Worm (Caenorhabditis elegans) whole organism, L3 larva: ENCODE results near the gene ins-39.

Source experiments
- aly-2 ChIP-seq: fragments of 150-350 bp; optimal IDR thresholded peaks from 2 replicates; lab custom pipeline; 2014; ENCODE audit warnings: missing biosample characterization, missing genetic modification characterization
- ceh-28 ChIP-seq: fragments of 150-350 bp; optimal IDR thresholded peaks from 2 replicates; lab custom pipeline; 2014; ENCODE audit warnings: missing biosample characterization, missing genetic modification reagents, missing genetic modification characterization
- egl-27 ChIP-seq: sonication (generic microtip); optimal IDR thresholded peaks from 4 replicates; lab custom pipeline; 2017; ENCODE audit warnings: missing biosample characterization, missing genetic modification reagents, missing genetic modification characterization
- elt-3 ChIP-seq, 3 experiments: fragments of 150-350 bp in 1 of 3; sonication (generic microtip) in 2 of 3; optimal IDR thresholded peaks; 2 replicates in 2 of 3; 4 replicates in 1 of 3; lab custom pipeline; 2014 to 2017; ENCODE audit warnings: missing biosample characterization in 3 of 3, missing genetic modification characterization in 3 of 3
- lsy-12 ChIP-seq: sonication (generic microtip); optimal IDR thresholded peaks from 2 replicates; lab custom pipeline; 2016; ENCODE audit warnings: mild to moderate bottlenecking, missing genetic modification characterization, missing compliant biosample characterization
- nhr-237 ChIP-seq: fragments of 150-350 bp; optimal IDR thresholded peaks from 2 replicates; lab custom pipeline; 2014; ENCODE audit warnings: missing biosample characterization, missing genetic modification characterization
- pqm-1 ChIP-seq: fragments of 150-350 bp; optimal IDR thresholded peaks from 2 replicates; lab custom pipeline; 2017; ENCODE audit warnings: missing biosample characterization, missing genetic modification characterization, inconsistent platforms
- skn-1 ChIP-seq: fragments of 150-350 bp; optimal IDR thresholded peaks from 2 replicates; lab custom pipeline; 2014; ENCODE audit warnings: missing biosample characterization, missing genetic modification characterization
- snpc-4 ChIP-seq: fragments of 150-350 bp; optimal IDR thresholded peaks from 2 replicates; lab custom pipeline; 2014; ENCODE audit warnings: missing biosample characterization, missing genetic modification characterization
- unc-39 ChIP-seq: sonication (generic microtip); optimal IDR thresholded peaks from 4 replicates; lab custom pipeline; 2017; ENCODE audit warnings: missing biosample characterization, missing genetic modification characterization
- unc-62 ChIP-seq: fragments of 150-350 bp; sonication (generic microtip); optimal IDR thresholded peaks from 4 replicates; lab custom pipeline; 2014; ENCODE audit warnings: missing biosample characterization, missing genetic modification reagents, missing genetic modification characterization
- ztf-4 ChIP-seq: fragments of 150-350 bp; optimal IDR thresholded peaks from 2 replicates; lab custom pipeline; 2014; ENCODE audit warnings: missing biosample characterization, missing genetic modification characterization

- TF ChIP-seq ztf-4 (tag; lab: Kevin White, UChicago) (no peak), skn-1 (tag; lab: Kevin White, UChicago) (no peak), aly-2 (no peak), lsy-12 (tag; lab: Kevin White, UChicago) (no peak), unc-39 (tag; lab: Kevin White, UChicago) (no peak), elt-3 (tag; optimal IDR thresholded peaks at IDR 0.05; lab: Kevin White, UChicago) (no peak), nhr-237 (tag; lab: Kevin White, UChicago) (no peak), snpc-4 (no peak), egl-27 (no peak), ceh-28 (tag; lab: Kevin White, UChicago) (no peak), pqm-1 (tag; lab: Kevin White, UChicago) (no peak), unc-62 (GFP tag; lab: Kevin White, UChicago) (no peak)
These were observed at the start of gene ins-39 for ce11 chrX:1344321-1344720.
